Fruit fly (Drosophila melanogaster) whole organism, embryonic: Measurements from ENCODE around the gene ebo.

Experiments
- ATbp ChIP-seq: fragments of 200-800 bp; sonication (Bioruptor generic); optimal IDR thresholded peaks from 2 replicates; lab custom pipeline; 2017; ENCODE audit warnings: missing biosample characterization, mild to moderate bottlenecking, missing genetic modification characterization, missing genetic modification reagents
- CG10565 ChIP-seq: fragments of 200-800 bp; sonication (Bioruptor generic); optimal IDR thresholded peaks from 3 replicates; lab custom pipeline; 2016; ENCODE audit warnings: missing biosample characterization, mild to moderate bottlenecking, missing genetic modification characterization
- CG13296 ChIP-seq: fragments of 200-800 bp; sonication (Bioruptor generic); optimal IDR thresholded peaks from 3 replicates; lab custom pipeline; 2018; ENCODE audit warnings: missing biosample characterization, mild to moderate bottlenecking, missing genetic modification characterization
- CG13624 ChIP-seq: fragments of 200-800 bp; sonication (Bioruptor generic); optimal IDR thresholded peaks from 2 replicates; lab custom pipeline; 2016; ENCODE audit warnings: missing biosample characterization, missing genetic modification characterization
- CG15011 ChIP-seq: fragments of 200-800 bp; sonication (Bioruptor generic); optimal IDR thresholded peaks from 3 replicates; lab custom pipeline; 2018; ENCODE audit warnings: missing biosample characterization, mild to moderate bottlenecking, missing genetic modification characterization
- CG1529 ChIP-seq: fragments of 200-800 bp; sonication (Bioruptor generic); optimal IDR thresholded peaks from 3 replicates; lab custom pipeline; 2018; ENCODE audit warnings: missing biosample characterization, missing genetic modification characterization
- CG15514 ChIP-seq: fragments of 200-800 bp; sonication (Bioruptor generic); optimal IDR thresholded peaks from 3 replicates; lab custom pipeline; 2017; ENCODE audit warnings: missing biosample characterization, missing genetic modification characterization, mild to moderate bottlenecking, moderate library complexity, missing genetic modification reagents
- CG17186 ChIP-seq: fragments of 200-800 bp; sonication (Bioruptor generic); optimal IDR thresholded peaks from 3 replicates; lab custom pipeline; 2017; ENCODE audit warnings: missing biosample characterization, missing genetic modification reagents, missing genetic modification characterization
- CG17612 ChIP-seq: fragments of 200-800 bp; sonication (Bioruptor generic); IDR thresholded peaks from 2 replicates; pipeline ENCODE4 v1.3.6; 2022; ENCODE audit warnings: missing biosample characterization, missing genetic modification characterization
- CG17829 ChIP-seq: fragments of 200-800 bp; optimal IDR thresholded peaks from 2 replicates; lab custom pipeline; 2019; ENCODE audit warnings: missing biosample characterization, mild to moderate bottlenecking, missing genetic modification characterization, moderate library complexity
- CG1832 ChIP-seq: fragments of 200-800 bp; sonication (Bioruptor generic); optimal IDR thresholded peaks from 2 replicates; lab custom pipeline; 2017; ENCODE audit warnings: missing biosample characterization, mild to moderate bottlenecking, missing genetic modification characterization, inconsistent platforms
- CG18619 ChIP-seq: fragments of 200-800 bp; sonication (Bioruptor generic); optimal IDR thresholded peaks from 3 replicates; lab custom pipeline; 2017; ENCODE audit warnings: missing biosample characterization, mild to moderate bottlenecking, missing genetic modification characterization
- CG31441 ChIP-seq: fragments of 200-800 bp; sonication (Bioruptor generic); IDR thresholded peaks from 2 replicates; pipeline ENCODE4 v1.3.6; 2022; ENCODE audit warnings: missing biosample characterization, missing genetic modification characterization
- CG42726 ChIP-seq: fragments of 200-800 bp; sonication (Bioruptor generic); IDR thresholded peaks from 2 replicates; pipeline ENCODE4 v1.3.6; 2022; ENCODE audit warnings: missing biosample characterization, missing genetic modification characterization; ENCODE audit not compliant: partially characterized antibody
- CG4854 ChIP-seq: fragments of 200-800 bp; sonication (Bioruptor generic); optimal IDR thresholded peaks from 2 replicates; lab custom pipeline; 2016; ENCODE audit warnings: missing biosample characterization, missing genetic modification characterization, inconsistent platforms
- CG6254 ChIP-seq: fragments of 200-800 bp; sonication (Bioruptor generic); optimal IDR thresholded peaks from 3 replicates; lab custom pipeline; 2017; ENCODE audit warnings: mild to moderate bottlenecking, missing biosample characterization, missing genetic modification reagents, missing genetic modification characterization
- CG6683 ChIP-seq: fragments of 200-800 bp; sonication (Bioruptor generic); optimal IDR thresholded peaks from 2 replicates; lab custom pipeline; 2017; ENCODE audit warnings: missing biosample characterization, mild to moderate bottlenecking, missing genetic modification characterization, missing genetic modification reagents
- CG7372 ChIP-seq: fragments of 200-800 bp; sonication (Bioruptor generic); IDR thresholded peaks from 2 replicates; pipeline ENCODE4 v1.3.6; 2022; ENCODE audit warnings: missing biosample characterization, missing genetic modification characterization
- Dbx ChIP-seq: fragments of 200-800 bp; sonication (Bioruptor generic); IDR thresholded peaks from 3 replicates; pipeline ENCODE4 v1.3.6; 2022; ENCODE audit warnings: missing biosample characterization, missing genetic modification characterization
- Doc2 ChIP-seq: fragments of 200-800 bp; sonication (Bioruptor generic); IDR thresholded peaks from 2 replicates; pipeline ENCODE4 v1.3.6; 2022; ENCODE audit warnings: missing biosample characterization, missing genetic modification characterization
- Eip74EF ChIP-seq, 2 experiments: fragments of 200-800 bp in 1 of 2; fragments of >200 bp in 1 of 2; sonication (Bioruptor generic) in 1 of 2; optimal IDR thresholded peaks; 2 replicates each; lab custom pipeline; 2017 to 2019; ENCODE audit warnings: missing biosample characterization in 2 of 2, missing genetic modification characterization in 2 of 2, mild to moderate bottlenecking in 1 of 2, moderate library complexity in 1 of 2
- Ets65A ChIP-seq: fragments of 200-800 bp; sonication (Bioruptor generic); peaks from one replicate; lab custom pipeline; 2016; ENCODE audit warnings: missing biosample characterization, missing genetic modification characterization
- Fer2 ChIP-seq: fragments of 200-800 bp; sonication (Bioruptor generic); optimal IDR thresholded peaks from 2 replicates; lab custom pipeline; 2018; ENCODE audit warnings: missing biosample characterization, mild to moderate bottlenecking, missing genetic modification characterization, moderate library complexity
- Gsc ChIP-seq: fragments of 200-800 bp; sonication (Bioruptor generic); IDR thresholded peaks from 2 replicates; pipeline ENCODE4 v1.3.6; 2022; ENCODE audit warnings: missing biosample characterization, missing genetic modification characterization
- H15 ChIP-seq: fragments of 200-800 bp; sonication (Bioruptor generic); IDR thresholded peaks from 3 replicates; pipeline ENCODE4 v1.3.6; 2022; ENCODE audit warnings: missing biosample characterization, missing genetic modification characterization
- Mad ChIP-seq: fragments of 200-800 bp; sonication (Bioruptor generic); optimal IDR thresholded peaks from 2 replicates; lab custom pipeline; 2016; ENCODE audit warnings: missing biosample characterization, missing genetic modification characterization
- Med ChIP-seq: fragments of 200-800 bp; sonication (Bioruptor generic); peaks from one replicate; lab custom pipeline; 2016; ENCODE audit warnings: missing biosample characterization, missing genetic modification characterization, mild to moderate bottlenecking, inconsistent platforms, moderate library complexity
- Mes4 ChIP-seq: fragments of 200-800 bp; sonication (Bioruptor generic); optimal IDR thresholded peaks from 2 replicates; lab custom pipeline; 2016; ENCODE audit warnings: missing biosample characterization, missing genetic modification characterization
- Myb ChIP-seq: fragments of 200-800 bp; sonication (Bioruptor generic); optimal IDR thresholded peaks from 2 replicates; lab custom pipeline; 2016; ENCODE audit warnings: missing biosample characterization, missing genetic modification characterization
- Poxn ChIP-seq: fragments of 200-800 bp; sonication (Bioruptor generic); IDR thresholded peaks from 2 replicates; pipeline ENCODE4 v1.3.6; 2022; ENCODE audit warnings: missing biosample characterization, missing genetic modification characterization
- Trl ChIP-seq, 3 experiments: fragments of >200 bp in 2 of 3; fragments of 200-800 bp in 1 of 3; sonication (Bioruptor generic) in 1 of 3; optimal IDR thresholded peaks; 2 replicates in 1 of 3; 3 replicates in 2 of 3; lab custom pipeline; 2016 to 2017; ENCODE audit warnings: missing biosample characterization in 1 of 3, missing genetic modification characterization in 1 of 3
- abd-A ChIP-seq: fragments of 200-800 bp; sonication (Bioruptor generic); optimal IDR thresholded peaks from 3 replicates; lab custom pipeline; 2019; ENCODE audit warnings: missing biosample characterization, mild to moderate bottlenecking, missing genetic modification characterization, moderate library complexity
- al ChIP-seq: fragments of 200-800 bp; sonication (Bioruptor generic); IDR thresholded peaks from 2 replicates; pipeline ENCODE4 v1.3.6; 2022; ENCODE audit warnings: missing biosample characterization, missing genetic modification characterization
- ap ChIP-seq: fragments of 200-800 bp; sonication (Bioruptor generic); IDR thresholded peaks from 2 replicates; pipeline ENCODE4 v1.3.6; 2022; ENCODE audit warnings: missing biosample characterization, missing genetic modification characterization
- br ChIP-seq: fragments of >200 bp; optimal IDR thresholded peaks from 2 replicates; lab custom pipeline; 2017
- btn ChIP-seq: fragments of 200-800 bp; sonication (Bioruptor generic); optimal IDR thresholded peaks from 2 replicates; lab custom pipeline; 2016; ENCODE audit warnings: missing biosample characterization, missing genetic modification characterization
- crp ChIP-seq, 2 experiments: fragments of 200-800 bp; sonication (Bioruptor generic); optimal IDR thresholded peaks; 2 replicates in 1 of 2; 3 replicates in 1 of 2; lab custom pipeline; 2017; ENCODE audit warnings: missing biosample characterization in 2 of 2, missing genetic modification characterization in 2 of 2, mild to moderate bottlenecking in 1 of 2, moderate library complexity in 1 of 2
- ind ChIP-seq: fragments of 200-800 bp; sonication (Bioruptor generic); optimal IDR thresholded peaks from 3 replicates; lab custom pipeline; 2016; ENCODE audit warnings: missing biosample characterization, missing genetic modification characterization
- jigr1 ChIP-seq: fragments of 200-800 bp; sonication (Bioruptor generic); IDR thresholded peaks from 3 replicates; pipeline ENCODE4 v1.3.6; 2022; ENCODE audit warnings: missing biosample characterization, missing genetic modification characterization
- kay ChIP-seq: fragments of 200-800 bp; sonication (Bioruptor generic); optimal IDR thresholded peaks from 2 replicates; lab custom pipeline; 2016; ENCODE audit warnings: missing biosample characterization, missing genetic modification characterization
- lilli ChIP-seq: fragments of 200-800 bp; sonication (Bioruptor generic); optimal IDR thresholded peaks from 3 replicates; lab custom pipeline; 2016; ENCODE audit warnings: missing biosample characterization, missing genetic modification characterization
- org-1 ChIP-seq: fragments of 200-800 bp; sonication (Bioruptor generic); optimal IDR thresholded peaks from 2 replicates; lab custom pipeline; 2017; ENCODE audit warnings: missing biosample characterization, missing genetic modification characterization
- pum ChIP-seq: fragments of 200-800 bp; sonication (Bioruptor generic); optimal IDR thresholded peaks from 2 replicates; lab custom pipeline; 2016; ENCODE audit warnings: missing biosample characterization, missing genetic modification characterization
- ranshi ChIP-seq: fragments of 200-800 bp; sonication (Bioruptor generic); IDR thresholded peaks from 2 replicates; pipeline ENCODE4 v1.3.6; 2022; ENCODE audit warnings: missing biosample characterization, missing genetic modification characterization
- run ChIP-seq: fragments of 200-800 bp; sonication (Bioruptor generic); optimal IDR thresholded peaks from 3 replicates; lab custom pipeline; 2018; ENCODE audit warnings: missing biosample characterization, mild to moderate bottlenecking, missing genetic modification characterization
- slp2 ChIP-seq: fragments of 200-800 bp; sonication (Bioruptor generic); optimal IDR thresholded peaks from 2 replicates; lab custom pipeline; 2016; ENCODE audit warnings: missing biosample characterization, missing genetic modification characterization
- tna ChIP-seq: fragments of 200-800 bp; sonication (Bioruptor generic); IDR thresholded peaks from 2 replicates; pipeline ENCODE4 v1.3.6; 2022; ENCODE audit warnings: missing biosample characterization, missing genetic modification characterization; ENCODE audit not compliant: partially characterized antibody
- vfl ChIP-seq: fragments of 200-800 bp; sonication (Bioruptor generic); optimal IDR thresholded peaks from 2 replicates; lab custom pipeline; 2016; ENCODE audit warnings: missing biosample characterization, missing genetic modification characterization
- z ChIP-seq: fragments of 200-800 bp; sonication (Bioruptor generic); IDR thresholded peaks from 3 replicates; pipeline ENCODE4 v1.3.6; 2022; ENCODE audit warnings: missing biosample characterization, missing genetic modification characterization

The ebo gene

dm6 chrX:493445-494190 lies 17.2 kb upstream of the ebo start, which contains the start of gene CG17896 (continued):
- peak; percentile 92 for TF ChIP-seq CG31441 (GFP tag; lab: Robert Waterston, UW)
- peak; percentile 98 for TF ChIP-seq ranshi (GFP tag; lab: Robert Waterston, UW)
- TF ChIP-seq kay (GFP tag; lab: Kevin White, UChicago) = peak; percentile 94
- peak; percentile 100 for TF ChIP-seq Med (GFP tag; lab: Kevin White, UChicago)
- TF ChIP-seq Poxn (GFP tag; lab: Robert Waterston, UW) = peak; percentile 98
- TF ChIP-seq Mes4 (GFP tag; lab: Kevin White, UChicago) = peak; percentile 93
- TF ChIP-seq CG17612 (GFP tag; lab: Robert Waterston, UW) = peak; percentile 97
- TF ChIP-seq al (GFP tag; lab: Robert Waterston, UW) = peak; percentile 99
- TF ChIP-seq CG13296 (GFP tag; lab: Kevin White, UChicago) = peak; percentile 97
- peak; percentile 73 for TF ChIP-seq abd-A (tag; lab: Kevin White, UChicago)
- TF ChIP-seq z (GFP tag; lab: Robert Waterston, UW) = peak; percentile 72; the same call in 1 of the 3 replicates
- peak; percentile 92 for TF ChIP-seq btn (GFP tag; lab: Kevin White, UChicago)
- peak; percentile 99 for TF ChIP-seq CG13624 (GFP tag; lab: Kevin White, UChicago)
- TF ChIP-seq CG15011 (GFP tag; lab: Kevin White, UChicago) = peak; percentile 97
- TF ChIP-seq Gsc = peak; percentile 89
- TF ChIP-seq Trl (optimal IDR thresholded peaks at IDR 0.05; lab: Kevin White, UChicago) = peak in 1 of 2 experiments; percentile 46
- TF ChIP-seq Trl (GFP tag; optimal IDR thresholded peaks at IDR 0.05; lab: Kevin White, UChicago) = peak; percentile 99
- TF ChIP-seq crp (GFP tag; optimal IDR thresholded peaks at IDR 0.05; lab: Kevin White, UChicago) = peak in 1 of 2 experiments; percentile 67
- TF ChIP-seq jigr1 = peak; percentile 95
- peak; percentile 89 for TF ChIP-seq ap (GFP tag; lab: Robert Waterston, UW)
- TF ChIP-seq vfl = peak; percentile 98
- peak; percentile 97 for TF ChIP-seq H15 (GFP tag; lab: Robert Waterston, UW)
- TF ChIP-seq Eip74EF (GFP tag; optimal IDR thresholded peaks at IDR 0.05; lab: Kevin White, UChicago) = peak in 1 of 2 experiments; percentile 87
- peak; percentile 98 for TF ChIP-seq CG7372 (GFP tag; lab: Robert Waterston, UW)
- peak; percentile 98 for TF ChIP-seq org-1 (GFP tag; lab: Kevin White, UChicago)
- peak; percentile 97 for TF ChIP-seq CG18619 (GFP tag; lab: Kevin White, UChicago)
- peak; percentile 94 for TF ChIP-seq CG15514 (GFP tag; lab: Kevin White, UChicago)
- TF ChIP-seq CG1529 (GFP tag; lab: Kevin White, UChicago) = peak; percentile 89
- peak; percentile 75 for TF ChIP-seq CG17186
- TF ChIP-seq CG17829 (tag; lab: Kevin White, UChicago) = peak; percentile 94
- no peak for TF ChIP-seq tna (GFP tag; lab: Robert Waterston, UW)
- peak; percentile 92 for TF ChIP-seq Fer2 (tag; lab: Kevin White, UChicago)
- TF ChIP-seq CG4854 = peak; percentile 97
- TF ChIP-seq pum (GFP tag; lab: Kevin White, UChicago) = peak; percentile 98
- no peak for TF ChIP-seq br
- TF ChIP-seq lilli = peak; percentile 99
- TF ChIP-seq Doc2 (GFP tag; lab: Robert Waterston, UW) = peak; percentile 92
- TF ChIP-seq Ets65A = peak; percentile 100
- TF ChIP-seq ATbp = peak; percentile 95
- TF ChIP-seq Myb (GFP tag; lab: Kevin White, UChicago) = peak; percentile 94
- no peak for TF ChIP-seq CG42726 (GFP tag; lab: Robert Waterston, UW)
- TF ChIP-seq CG10565 (GFP tag; lab: Kevin White, UChicago) = peak; percentile 81
- peak; percentile 97 for TF ChIP-seq slp2 (GFP tag; lab: Kevin White, UChicago)
- TF ChIP-seq ind (GFP tag; lab: Kevin White, UChicago) = peak; percentile 99
- peak; percentile 93 for TF ChIP-seq CG6683 (GFP tag; lab: Kevin White, UChicago)
- TF ChIP-seq CG6254 = peak; percentile 86
- TF ChIP-seq Mad (GFP tag; lab: Kevin White, UChicago) = peak; percentile 97
- TF ChIP-seq CG1832 = no peak
- TF ChIP-seq run (tag; lab: Kevin White, UChicago) = peak; percentile 91
- TF ChIP-seq Dbx (GFP tag; lab: Robert Waterston, UW) = peak; percentile 99
